Fruit fly (Drosophila melanogaster) whole organism, embryonic: ENCODE data around the gene CG5793.

Experiments
- Antp ChIP-seq: fragments of 200-800 bp; sonication (Bioruptor generic); optimal IDR thresholded peaks from 3 replicates; lab custom pipeline; 2016; ENCODE audit warnings: missing biosample characterization, missing genetic modification characterization
- CG10274 ChIP-seq: fragments of 200-800 bp; sonication (Bioruptor generic); optimal IDR thresholded peaks from 3 replicates; lab custom pipeline; 2017; ENCODE audit warnings: missing biosample characterization, mild to moderate bottlenecking, missing genetic modification characterization
- CG10959 ChIP-seq: fragments of 200-800 bp; sonication (Bioruptor generic); IDR thresholded peaks from 2 replicates; pipeline ENCODE4 v1.3.6; 2022; ENCODE audit warnings: missing biosample characterization, missing genetic modification characterization
- CG11723 ChIP-seq: fragments of 200-800 bp; sonication (Bioruptor generic); optimal IDR thresholded peaks from 2 replicates; lab custom pipeline; 2017; ENCODE audit warnings: missing biosample characterization, mild to moderate bottlenecking, missing genetic modification characterization
- CG12104 ChIP-seq: fragments of 200-800 bp; sonication (Bioruptor generic); optimal IDR thresholded peaks from 3 replicates; lab custom pipeline; 2016; ENCODE audit warnings: missing biosample characterization, missing genetic modification characterization
- CG1233 ChIP-seq: fragments of 200-800 bp; sonication (Bioruptor generic); optimal IDR thresholded peaks from 4 replicates; lab custom pipeline; 2018; ENCODE audit warnings: missing biosample characterization, mild to moderate bottlenecking, missing genetic modification characterization
- CG12659 ChIP-seq: fragments of 200-800 bp; sonication (Bioruptor generic); optimal IDR thresholded peaks from 3 replicates; lab custom pipeline; 2017; ENCODE audit warnings: mild to moderate bottlenecking, missing biosample characterization, missing genetic modification reagents, missing genetic modification characterization
- CG12744 ChIP-seq: fragments of 200-800 bp; sonication (Bioruptor generic); optimal IDR thresholded peaks from 2 replicates; lab custom pipeline; 2016; ENCODE audit warnings: missing biosample characterization, missing genetic modification characterization
- CG12769 ChIP-seq: fragments of 200-800 bp; sonication (Bioruptor generic); optimal IDR thresholded peaks from 2 replicates; lab custom pipeline; 2019; ENCODE audit warnings: missing biosample characterization, mild to moderate bottlenecking, missing genetic modification characterization, moderate library complexity
- CG13424 ChIP-seq: fragments of 200-800 bp; sonication (Bioruptor generic); optimal IDR thresholded peaks from 2 replicates; lab custom pipeline; 2019; ENCODE audit warnings: missing biosample characterization, mild to moderate bottlenecking, missing genetic modification characterization, moderate library complexity
- CG14710 ChIP-seq: fragments of 200-800 bp; sonication (Bioruptor generic); optimal IDR thresholded peaks from 3 replicates; lab custom pipeline; 2019; ENCODE audit warnings: missing biosample characterization, mild to moderate bottlenecking, missing genetic modification characterization, moderate library complexity
- CG1529 ChIP-seq: fragments of 200-800 bp; sonication (Bioruptor generic); optimal IDR thresholded peaks from 3 replicates; lab custom pipeline; 2018; ENCODE audit warnings: missing biosample characterization, missing genetic modification characterization
- CG17359 ChIP-seq: fragments of 200-800 bp; sonication (Bioruptor generic); optimal IDR thresholded peaks from 3 replicates; lab custom pipeline; 2018; ENCODE audit warnings: missing biosample characterization, mild to moderate bottlenecking, missing genetic modification characterization, moderate library complexity
- CG18262 ChIP-seq: fragments of 200-800 bp; optimal IDR thresholded peaks from 3 replicates; lab custom pipeline; 2019; ENCODE audit warnings: missing biosample characterization, mild to moderate bottlenecking, missing genetic modification characterization, moderate library complexity
- CG30403 ChIP-seq: fragments of 200-800 bp; sonication (Bioruptor generic); optimal IDR thresholded peaks from 3 replicates; lab custom pipeline; 2016; ENCODE audit warnings: missing biosample characterization, missing genetic modification characterization
- CG43689 ChIP-seq: fragments of 200-800 bp; sonication (Bioruptor generic); IDR thresholded peaks from 2 replicates; pipeline ENCODE4 v1.3.6; 2022; ENCODE audit warnings: missing biosample characterization, missing genetic modification characterization
- CG6854 ChIP-seq: fragments of 200-800 bp; sonication (Bioruptor generic); optimal IDR thresholded peaks from 3 replicates; lab custom pipeline; 2017; ENCODE audit warnings: missing biosample characterization, mild to moderate bottlenecking, missing genetic modification characterization
- D ChIP-seq, 2 experiments: fragments of 200-800 bp in 1 of 2; fragments of >200 bp in 1 of 2; sonication (Bioruptor generic) in 1 of 2; optimal IDR thresholded peaks; 2 replicates in 1 of 2; 3 replicates in 1 of 2; lab custom pipeline; 2017; ENCODE audit warnings: mild to moderate bottlenecking in 1 of 2, missing biosample characterization in 1 of 2, missing genetic modification characterization in 1 of 2, missing genetic modification reagents in 1 of 2
- D19A ChIP-seq: fragments of 200-800 bp; optimal IDR thresholded peaks from 3 replicates; lab custom pipeline; 2019; ENCODE audit warnings: missing biosample characterization, mild to moderate bottlenecking, missing genetic modification characterization, moderate library complexity
- Dll ChIP-seq: fragments of 200-800 bp; sonication (Bioruptor generic); IDR thresholded peaks from 4 replicates; pipeline ENCODE4 v1.3.6; 2022; ENCODE audit warnings: missing biosample characterization, missing genetic modification characterization; ENCODE audit not compliant: partially characterized antibody
- Drgx ChIP-seq: fragments of 200-800 bp; sonication (Bioruptor generic); IDR thresholded peaks from 2 replicates; pipeline ENCODE4 v1.3.6; 2022; ENCODE audit warnings: missing biosample characterization, missing genetic modification characterization
- HHEX ChIP-seq: fragments of 200-800 bp; sonication (Bioruptor generic); optimal IDR thresholded peaks from 3 replicates; lab custom pipeline; 2017; ENCODE audit warnings: missing biosample characterization, mild to moderate bottlenecking, missing genetic modification characterization, missing genetic modification reagents
- HLH4C ChIP-seq: fragments of 200-800 bp; sonication (Bioruptor generic); IDR thresholded peaks from 3 replicates; pipeline ENCODE4 v1.3.6; 2022; ENCODE audit warnings: missing biosample characterization, missing genetic modification characterization; ENCODE audit not compliant: partially characterized antibody
- Meics ChIP-seq: fragments of 200-800 bp; sonication (Bioruptor generic); optimal IDR thresholded peaks from 2 replicates; lab custom pipeline; 2017; ENCODE audit warnings: missing biosample characterization, mild to moderate bottlenecking, missing genetic modification characterization
- Nf-YB ChIP-seq: fragments of 200-800 bp; sonication (Bioruptor generic); optimal IDR thresholded peaks from 3 replicates; lab custom pipeline; 2019; ENCODE audit warnings: missing biosample characterization, mild to moderate bottlenecking, missing genetic modification characterization, moderate library complexity
- Sox100B ChIP-seq: fragments of 200-800 bp; sonication (Bioruptor generic); optimal IDR thresholded peaks from 3 replicates; lab custom pipeline; 2018; ENCODE audit warnings: missing biosample characterization, mild to moderate bottlenecking, missing genetic modification characterization
- Vsx1 ChIP-seq: fragments of 200-800 bp; sonication (Bioruptor generic); optimal IDR thresholded peaks from 2 replicates; lab custom pipeline; 2017; ENCODE audit warnings: missing biosample characterization, mild to moderate bottlenecking, missing genetic modification characterization, missing genetic modification reagents
- abd-A ChIP-seq: fragments of 200-800 bp; sonication (Bioruptor generic); optimal IDR thresholded peaks from 3 replicates; lab custom pipeline; 2019; ENCODE audit warnings: missing biosample characterization, mild to moderate bottlenecking, missing genetic modification characterization, moderate library complexity
- ac ChIP-seq: fragments of 200-800 bp; sonication (Bioruptor generic); optimal IDR thresholded peaks from 3 replicates; lab custom pipeline; 2017; ENCODE audit warnings: missing biosample characterization, mild to moderate bottlenecking, missing genetic modification characterization
- bcd ChIP-seq: fragments of 200-800 bp; sonication (Bioruptor generic); optimal IDR thresholded peaks from 2 replicates; lab custom pipeline; 2017; ENCODE audit warnings: missing biosample characterization, mild to moderate bottlenecking, missing genetic modification characterization
- btn ChIP-seq: fragments of 200-800 bp; sonication (Bioruptor generic); optimal IDR thresholded peaks from 2 replicates; lab custom pipeline; 2016; ENCODE audit warnings: missing biosample characterization, missing genetic modification characterization
- ewg ChIP-seq: fragments of 200-800 bp; sonication (Bioruptor generic); optimal IDR thresholded peaks from 3 replicates; lab custom pipeline; 2017; ENCODE audit warnings: mild to moderate bottlenecking, missing biosample characterization, missing genetic modification reagents, missing genetic modification characterization
- gce ChIP-seq: fragments of 200-800 bp; sonication (Bioruptor generic); IDR thresholded peaks from 3 replicates; pipeline ENCODE4 v1.3.6; 2022; ENCODE audit warnings: missing biosample characterization, missing genetic modification characterization
- gcm ChIP-seq: fragments of 200-800 bp; sonication (Bioruptor generic); optimal IDR thresholded peaks from 2 replicates; lab custom pipeline; 2019; ENCODE audit warnings: missing biosample characterization, mild to moderate bottlenecking, missing genetic modification characterization, moderate library complexity
- grau ChIP-seq: fragments of 200-800 bp; optimal IDR thresholded peaks from 3 replicates; lab custom pipeline; 2019; ENCODE audit warnings: missing biosample characterization, mild to moderate bottlenecking, missing genetic modification characterization, moderate library complexity
- mirr ChIP-seq: fragments of 200-800 bp; sonication (Bioruptor generic); optimal IDR thresholded peaks from 3 replicates; lab custom pipeline; 2018; ENCODE audit warnings: missing biosample characterization, mild to moderate bottlenecking, missing genetic modification characterization
- oc ChIP-seq: fragments of 200-800 bp; sonication (Bioruptor generic); optimal IDR thresholded peaks from 2 replicates; lab custom pipeline; 2018; ENCODE audit warnings: missing biosample characterization, mild to moderate bottlenecking, missing genetic modification characterization, moderate library complexity
- phol ChIP-seq: fragments of 200-800 bp; sonication (Bioruptor generic); optimal IDR thresholded peaks from 3 replicates; lab custom pipeline; 2018; ENCODE audit warnings: missing biosample characterization, mild to moderate bottlenecking, missing genetic modification characterization, moderate library complexity
- prd ChIP-seq, 3 experiments: fragments of >200 bp in 2 of 3; fragments of 200-800 bp in 1 of 3; sonication (Bioruptor generic) in 1 of 3; optimal IDR thresholded peaks in 2 of 3; IDR thresholded peaks in 1 of 3; 2 replicates in 2 of 3; 3 replicates in 1 of 3; pipeline versions ENCODE4 v1.3.6 to Lab custom; 2017 to 2022; ENCODE audit warnings: missing biosample characterization in 1 of 3, missing genetic modification characterization in 1 of 3
- scrt ChIP-seq: fragments of 200-800 bp; sonication (Bioruptor generic); optimal IDR thresholded peaks from 2 replicates; lab custom pipeline; 2018; ENCODE audit warnings: missing biosample characterization, mild to moderate bottlenecking, missing genetic modification characterization, moderate library complexity
- so ChIP-seq: fragments of 200-800 bp; sonication (Bioruptor generic); IDR thresholded peaks from 3 replicates; pipeline ENCODE4 v1.3.6; 2022; ENCODE audit warnings: missing biosample characterization, missing genetic modification characterization
- sqz ChIP-seq: fragments of 200-800 bp; sonication (Bioruptor generic); optimal IDR thresholded peaks from 3 replicates; lab custom pipeline; 2018; ENCODE audit warnings: missing biosample characterization, mild to moderate bottlenecking, missing genetic modification characterization
- tin ChIP-seq: fragments of 200-800 bp; sonication (Bioruptor generic); optimal IDR thresholded peaks from 3 replicates; lab custom pipeline; 2016; ENCODE audit warnings: missing biosample characterization, missing genetic modification characterization
- tna ChIP-seq: fragments of 200-800 bp; sonication (Bioruptor generic); IDR thresholded peaks from 2 replicates; pipeline ENCODE4 v1.3.6; 2022; ENCODE audit warnings: missing biosample characterization, missing genetic modification characterization; ENCODE audit not compliant: partially characterized antibody
- unpg ChIP-seq: fragments of 200-800 bp; sonication (Bioruptor generic); optimal IDR thresholded peaks from 3 replicates; lab custom pipeline; 2018; ENCODE audit warnings: missing biosample characterization, mild to moderate bottlenecking, missing genetic modification characterization, moderate library complexity
- z ChIP-seq: fragments of 200-800 bp; sonication (Bioruptor generic); IDR thresholded peaks from 3 replicates; pipeline ENCODE4 v1.3.6; 2022; ENCODE audit warnings: missing biosample characterization, missing genetic modification characterization

Gene CG5793

dm6 chr3R:21111964-21112740 lies 15.2 kb upstream of the CG5793 start (continued):
- TF ChIP-seq CG1529 (GFP tag; lab: Kevin White, UChicago) (peak; percentile 32), gcm (peak; percentile 55), unpg (GFP tag; lab: Kevin White, UChicago) (peak; percentile 24), ewg (GFP tag; lab: Kevin White, UChicago) (peak; percentile 14), CG30403 (GFP tag; lab: Kevin White, UChicago) (peak; percentile 23), btn (GFP tag; lab: Kevin White, UChicago) (peak; percentile 7), Meics (GFP tag; lab: Kevin White, UChicago) (peak; percentile 63), z (GFP tag; lab: Robert Waterston, UW) (no peak), sqz (GFP tag; lab: Kevin White, UChicago) (peak; percentile 56), so (peak; percentile 51; the same call in 1 of the 3 replicates), tin (GFP tag; lab: Kevin White, UChicago) (peak; percentile 22), CG1233 (peak; percentile 45), HHEX (GFP tag; lab: Kevin White, UChicago) (peak; percentile 47), Sox100B (GFP tag; lab: Kevin White, UChicago) (peak; percentile 25), mirr (GFP tag; lab: Kevin White, UChicago) (peak; percentile 18), CG6854 (no peak), D (optimal IDR thresholded peaks at IDR 0.05; lab: Kevin White, UChicago) (no peak), D (GFP tag; optimal IDR thresholded peaks at IDR 0.05; lab: Kevin White, UChicago) (peak; percentile 5), CG10274 (GFP tag; lab: Kevin White, UChicago) (peak; percentile 11), CG12104 (GFP tag; lab: Kevin White, UChicago) (peak; percentile 33), CG12769 (tag; lab: Kevin White, UChicago) (peak; percentile 17), scrt (GFP tag; lab: Kevin White, UChicago) (peak; percentile 61), D19A (tag; lab: Kevin White, UChicago) (no peak), ac (GFP tag; lab: Kevin White, UChicago) (no peak), tna (no peak), CG11723 (GFP tag; lab: Kevin White, UChicago) (peak; percentile 23), CG43689 (GFP tag; lab: Robert Waterston, UW) (no peak), CG14710 (tag; lab: Kevin White, UChicago) (no peak), Drgx (GFP tag; lab: Robert Waterston, UW) (peak; percentile 19; the same call in 1 of the 2 replicates), bcd (GFP tag; lab: Kevin White, UChicago) (peak; percentile 19), grau (tag; lab: Kevin White, UChicago) (peak; percentile 57), Nf-YB (GFP tag; lab: Kevin White, UChicago) (peak; percentile 14), CG13424 (tag; lab: Kevin White, UChicago) (peak; percentile 45), CG10959 (GFP tag; lab: Robert Waterston, UW) (no peak), HLH4C (GFP tag; lab: Robert Waterston, UW) (0 out of 3 replicates have a peak, but pooled peaks have one; percentile 23), Vsx1 (no peak), CG12744 (GFP tag; lab: Kevin White, UChicago) (no peak), oc (tag; lab: Kevin White, UChicago) (peak; percentile 42), Dll (no peak), gce (GFP tag; lab: Robert Waterston, UW) (0 out of 3 replicates have a peak, but pooled peaks have one; percentile 42), CG18262 (tag; lab: Kevin White, UChicago) (peak; percentile 14), phol (tag; lab: Kevin White, UChicago) (peak; percentile 42), abd-A (tag; lab: Kevin White, UChicago) (no peak), CG12659 (GFP tag; lab: Kevin White, UChicago) (peak; percentile 45), prd (optimal IDR thresholded peaks at IDR 0.05; lab: Kevin White, UChicago) (no peak), prd (GFP tag; IDR thresholded peaks at IDR 0.05; lab: Robert Waterston, UW) (peak; percentile 32; the same call in 1 of the 3 replicates), CG17359 (tag; lab: Kevin White, UChicago) (peak; percentile 33), Antp (GFP tag; lab: Kevin White, UChicago) (peak; percentile 24)
